Worm (Caenorhabditis elegans) whole organism, L4 larva: Measurements from ENCODE around the gene C50B6.1.

Experiments used
- F49E8.2 ChIP-seq: sonication (generic microtip); optimal IDR thresholded peaks from 2 replicates; lab custom pipeline; 2016; ENCODE audit warnings: missing compliant biosample characterization, mild to moderate bottlenecking, missing genetic modification characterization, borderline replicate concordance
- aha-1 ChIP-seq: fragments of 150-350 bp; peaks from one replicate; lab custom pipeline; 2014; ENCODE audit warnings: missing biosample characterization, missing genetic modification characterization
- hlh-11 ChIP-seq: fragments of 200-800 bp; sonication (Bioruptor generic); optimal IDR thresholded peaks from 2 replicates; lab custom pipeline; 2018; ENCODE audit warnings: mild to moderate bottlenecking, missing genetic modification characterization, missing compliant biosample characterization
- nhr-102 ChIP-seq: sonication (generic microtip); optimal IDR thresholded peaks from 2 replicates; lab custom pipeline; 2016; ENCODE audit warnings: mild to moderate bottlenecking, missing genetic modification characterization, moderate library complexity, missing compliant biosample characterization

- no peak for TF ChIP-seq F49E8.2
- no peak for TF ChIP-seq hlh-11 (tag; lab: Kevin White, UChicago)
- no peak for TF ChIP-seq nhr-102
- no peak for TF ChIP-seq aha-1 (tag; lab: Kevin White, UChicago)
These were observed 47.5 kb downstream of the C50B6.1 start for ce11 chrV:13356210-13356609.
